Fruit fly (Drosophila melanogaster) whole organism, embryonic: ENCODE results near the gene CG6788.
A peak's percentile ranks its signal among the peaks of the same experiment; 100 is the strongest.

ENCODE experiments used
- Abd-B ChIP-seq: fragments of 200-800 bp; sonication (Bioruptor generic); optimal IDR thresholded peaks from 2 replicates; lab custom pipeline; 2018; ENCODE audit warnings: missing biosample characterization, mild to moderate bottlenecking, missing genetic modification characterization, moderate library complexity
- Antp ChIP-seq: fragments of 200-800 bp; sonication (Bioruptor generic); optimal IDR thresholded peaks from 3 replicates; lab custom pipeline; 2016; ENCODE audit warnings: missing biosample characterization, missing genetic modification characterization
- B-H1 ChIP-seq: fragments of 200-800 bp; sonication (Bioruptor generic); IDR thresholded peaks from 3 replicates; pipeline ENCODE4 v1.3.6; 2022; ENCODE audit warnings: missing biosample characterization, missing genetic modification characterization
- Bdp1 ChIP-seq: fragments of 200-800 bp; sonication (Bioruptor generic); optimal IDR thresholded peaks from 3 replicates; lab custom pipeline; 2016; ENCODE audit warnings: missing biosample characterization, missing genetic modification characterization
- CG10147 ChIP-seq: fragments of 200-800 bp; sonication (Bioruptor generic); optimal IDR thresholded peaks from 2 replicates; lab custom pipeline; 2019; ENCODE audit warnings: missing biosample characterization, mild to moderate bottlenecking, missing genetic modification characterization, moderate library complexity
- CG11456 ChIP-seq: fragments of 200-800 bp; sonication (Bioruptor generic); IDR thresholded peaks from 3 replicates; pipeline ENCODE4 v1.3.6; 2022; ENCODE audit warnings: missing biosample characterization, missing genetic modification characterization
- CG11723 ChIP-seq: fragments of 200-800 bp; sonication (Bioruptor generic); optimal IDR thresholded peaks from 2 replicates; lab custom pipeline; 2017; ENCODE audit warnings: missing biosample characterization, mild to moderate bottlenecking, missing genetic modification characterization
- CG13287 ChIP-seq: fragments of 200-800 bp; sonication (Bioruptor generic); IDR thresholded peaks from 2 replicates; pipeline ENCODE4 v1.3.6; 2022; ENCODE audit warnings: missing biosample characterization, missing genetic modification characterization; ENCODE audit not compliant: partially characterized antibody
- CG15601 ChIP-seq: fragments of 200-800 bp; sonication (Bioruptor generic); optimal IDR thresholded peaks from 3 replicates; lab custom pipeline; 2019; ENCODE audit warnings: missing biosample characterization, mild to moderate bottlenecking, missing genetic modification characterization, moderate library complexity
- CG15696 ChIP-seq: fragments of 200-800 bp; sonication (Bioruptor generic); optimal IDR thresholded peaks from 2 replicates; lab custom pipeline; 2019; ENCODE audit warnings: missing biosample characterization, mild to moderate bottlenecking, missing genetic modification characterization, moderate library complexity
- CG1603 ChIP-seq: fragments of 200-800 bp; sonication (Bioruptor generic); optimal IDR thresholded peaks from 2 replicates; lab custom pipeline; 2019; ENCODE audit warnings: missing biosample characterization, mild to moderate bottlenecking, missing genetic modification characterization, moderate library complexity
- CG16813 ChIP-seq: fragments of 200-800 bp; sonication (Bioruptor generic); IDR thresholded peaks from 3 replicates; pipeline ENCODE4 v1.3.6; 2022; ENCODE audit warnings: missing biosample characterization, missing genetic modification characterization; ENCODE audit not compliant: partially characterized antibody
- CG1832 ChIP-seq: fragments of 200-800 bp; sonication (Bioruptor generic); optimal IDR thresholded peaks from 2 replicates; lab custom pipeline; 2017; ENCODE audit warnings: missing biosample characterization, mild to moderate bottlenecking, missing genetic modification characterization, inconsistent platforms
- CG30403 ChIP-seq: fragments of 200-800 bp; sonication (Bioruptor generic); optimal IDR thresholded peaks from 3 replicates; lab custom pipeline; 2016; ENCODE audit warnings: missing biosample characterization, missing genetic modification characterization
- CG3163 ChIP-seq: fragments of 200-800 bp; sonication (Bioruptor generic); optimal IDR thresholded peaks from 3 replicates; lab custom pipeline; 2016; ENCODE audit warnings: missing biosample characterization, missing genetic modification characterization
- CG32772 ChIP-seq: fragments of 200-800 bp; sonication (Bioruptor generic); IDR thresholded peaks from 2 replicates; pipeline ENCODE4 v1.3.6; 2022; ENCODE audit warnings: missing biosample characterization, missing genetic modification characterization
- CG5245 ChIP-seq: fragments of 200-800 bp; sonication (Bioruptor generic); optimal IDR thresholded peaks from 3 replicates; lab custom pipeline; 2016; ENCODE audit warnings: missing biosample characterization, missing genetic modification characterization
- CG5953 ChIP-seq: fragments of 200-800 bp; sonication (Bioruptor generic); IDR thresholded peaks from 2 replicates; pipeline ENCODE4 v1.3.6; 2022; ENCODE audit warnings: missing biosample characterization, missing genetic modification characterization
- CG9215 ChIP-seq: fragments of 200-800 bp; sonication (Bioruptor generic); IDR thresholded peaks from 2 replicates; pipeline ENCODE4 v1.3.6; 2022; ENCODE audit warnings: missing biosample characterization, missing genetic modification characterization
- CG9932 ChIP-seq: fragments of 200-800 bp; sonication (Bioruptor generic); IDR thresholded peaks from 2 replicates; pipeline ENCODE4 v1.3.6; 2022; ENCODE audit warnings: missing biosample characterization, missing genetic modification characterization
- CoRest ChIP-seq: fragments of 200-800 bp; sonication (Bioruptor generic); optimal IDR thresholded peaks from 3 replicates; lab custom pipeline; 2018; ENCODE audit warnings: missing biosample characterization, mild to moderate bottlenecking, missing genetic modification characterization, moderate library complexity
- E2f2 ChIP-seq: fragments of 200-800 bp; sonication (Bioruptor generic); IDR thresholded peaks from 2 replicates; pipeline ENCODE4 v1.3.6; 2022; ENCODE audit warnings: missing biosample characterization, missing genetic modification characterization
- Ets65A ChIP-seq: fragments of 200-800 bp; sonication (Bioruptor generic); peaks from one replicate; lab custom pipeline; 2016; ENCODE audit warnings: missing biosample characterization, missing genetic modification characterization
- HmgZ ChIP-seq: fragments of 200-800 bp; sonication (Bioruptor generic); optimal IDR thresholded peaks from 2 replicates; lab custom pipeline; 2018; ENCODE audit warnings: missing biosample characterization, mild to moderate bottlenecking, missing genetic modification characterization
- Lhr ChIP-seq: fragments of 200-800 bp; sonication (Bioruptor generic); optimal IDR thresholded peaks from 3 replicates; lab custom pipeline; 2017; ENCODE audit warnings: mild to moderate bottlenecking, missing biosample characterization, missing genetic modification reagents, missing genetic modification characterization
- Lim3 ChIP-seq: fragments of 200-800 bp; sonication (Bioruptor generic); IDR thresholded peaks from 2 replicates; pipeline ENCODE4 v1.3.6; 2022; ENCODE audit warnings: missing biosample characterization, missing genetic modification characterization
- Mes4 ChIP-seq: fragments of 200-800 bp; sonication (Bioruptor generic); optimal IDR thresholded peaks from 2 replicates; lab custom pipeline; 2016; ENCODE audit warnings: missing biosample characterization, missing genetic modification characterization
- Nf-YC ChIP-seq: fragments of 200-800 bp; optimal IDR thresholded peaks from 3 replicates; lab custom pipeline; 2019; ENCODE audit warnings: missing biosample characterization, mild to moderate bottlenecking, missing genetic modification characterization, moderate library complexity
- Opbp ChIP-seq: fragments of 200-800 bp; sonication (Bioruptor generic); IDR thresholded peaks from 3 replicates; pipeline ENCODE4 v1.3.6; 2022; ENCODE audit warnings: missing biosample characterization, missing genetic modification characterization; ENCODE audit not compliant: partially characterized antibody
- Scr ChIP-seq: fragments of 200-800 bp; sonication (Bioruptor generic); IDR thresholded peaks from 2 replicates; pipeline ENCODE4 v1.3.6; 2022; ENCODE audit warnings: missing biosample characterization, missing genetic modification characterization; ENCODE audit not compliant: partially characterized antibody
- YL-1 ChIP-seq: fragments of 200-800 bp; sonication (Bioruptor generic); optimal IDR thresholded peaks from 3 replicates; lab custom pipeline; 2017; ENCODE audit warnings: missing biosample characterization, mild to moderate bottlenecking, missing genetic modification characterization
- bigmax ChIP-seq: fragments of 200-800 bp; sonication (Bioruptor generic); optimal IDR thresholded peaks from 2 replicates; lab custom pipeline; 2018; ENCODE audit warnings: missing biosample characterization, mild to moderate bottlenecking, missing genetic modification characterization
- chinmo ChIP-seq: fragments of 200-800 bp; sonication (Bioruptor generic); IDR thresholded peaks from 4 replicates; pipeline ENCODE4 v1.3.6; 2022; ENCODE audit warnings: missing biosample characterization, missing genetic modification characterization; ENCODE audit not compliant: partially characterized antibody
- da ChIP-seq: fragments of 200-800 bp; sonication (Bioruptor generic); optimal IDR thresholded peaks from 2 replicates; lab custom pipeline; 2016; ENCODE audit warnings: missing biosample characterization, missing genetic modification characterization
- exex ChIP-seq: fragments of 200-800 bp; sonication (Bioruptor generic); optimal IDR thresholded peaks from 4 replicates; lab custom pipeline; 2018; ENCODE audit warnings: missing biosample characterization, mild to moderate bottlenecking, missing genetic modification characterization, moderate library complexity
- gfzf ChIP-seq: fragments of 200-800 bp; sonication (Bioruptor generic); optimal IDR thresholded peaks from 2 replicates; lab custom pipeline; 2016; ENCODE audit warnings: missing biosample characterization, mild to moderate bottlenecking, missing genetic modification characterization, moderate library complexity
- grau ChIP-seq: fragments of 200-800 bp; optimal IDR thresholded peaks from 3 replicates; lab custom pipeline; 2019; ENCODE audit warnings: missing biosample characterization, mild to moderate bottlenecking, missing genetic modification characterization, moderate library complexity
- hb ChIP-seq: fragments of 200-800 bp; sonication (Bioruptor generic); IDR thresholded peaks from 3 replicates; pipeline ENCODE4 v1.3.6; 2022; ENCODE audit warnings: missing biosample characterization, missing genetic modification characterization; ENCODE audit not compliant: partially characterized antibody
- ken ChIP-seq: fragments of 200-800 bp; sonication (Bioruptor generic); IDR thresholded peaks from 3 replicates; pipeline ENCODE4 v1.3.6; 2022; ENCODE audit warnings: missing biosample characterization, missing genetic modification characterization
- knrl ChIP-seq: fragments of 200-800 bp; sonication (Bioruptor generic); IDR thresholded peaks from 3 replicates; pipeline ENCODE4 v1.3.6; 2022; ENCODE audit warnings: missing biosample characterization, missing genetic modification characterization; ENCODE audit not compliant: partially characterized antibody
- nerfin-2 ChIP-seq: fragments of 200-800 bp; sonication (Bioruptor generic); IDR thresholded peaks from 2 replicates; pipeline ENCODE4 v1.3.6; 2022; ENCODE audit warnings: missing biosample characterization, missing genetic modification characterization; ENCODE audit not compliant: partially characterized antibody
- oc ChIP-seq: fragments of 200-800 bp; sonication (Bioruptor generic); optimal IDR thresholded peaks from 2 replicates; lab custom pipeline; 2018; ENCODE audit warnings: missing biosample characterization, mild to moderate bottlenecking, missing genetic modification characterization, moderate library complexity
- prd ChIP-seq, 3 experiments: fragments of >200 bp in 2 of 3; fragments of 200-800 bp in 1 of 3; sonication (Bioruptor generic) in 1 of 3; optimal IDR thresholded peaks in 2 of 3; IDR thresholded peaks in 1 of 3; 2 replicates in 2 of 3; 3 replicates in 1 of 3; pipeline versions ENCODE4 v1.3.6 to Lab custom; 2017 to 2022; ENCODE audit warnings: missing biosample characterization in 1 of 3, missing genetic modification characterization in 1 of 3
- sens ChIP-seq: fragments of 200-800 bp; sonication (Bioruptor generic); peaks from one replicate; lab custom pipeline; 2016; ENCODE audit warnings: missing biosample characterization, missing genetic modification characterization
- sqz ChIP-seq: fragments of 200-800 bp; sonication (Bioruptor generic); optimal IDR thresholded peaks from 3 replicates; lab custom pipeline; 2018; ENCODE audit warnings: missing biosample characterization, mild to moderate bottlenecking, missing genetic modification characterization
- stwl ChIP-seq: fragments of 200-800 bp; sonication (Bioruptor generic); optimal IDR thresholded peaks from 3 replicates; lab custom pipeline; 2018; ENCODE audit warnings: missing biosample characterization, mild to moderate bottlenecking, missing genetic modification characterization, moderate library complexity
- sug ChIP-seq: fragments of 200-800 bp; optimal IDR thresholded peaks from 2 replicates; lab custom pipeline; 2019; ENCODE audit warnings: missing biosample characterization, mild to moderate bottlenecking, missing genetic modification characterization, moderate library complexity
- trem ChIP-seq: fragments of 200-800 bp; optimal IDR thresholded peaks from 3 replicates; lab custom pipeline; 2019; ENCODE audit warnings: missing biosample characterization, mild to moderate bottlenecking, missing genetic modification characterization, moderate library complexity
- tx ChIP-seq: fragments of 200-800 bp; sonication (Bioruptor generic); optimal IDR thresholded peaks from 2 replicates; lab custom pipeline; 2016; ENCODE audit warnings: missing biosample characterization, missing genetic modification characterization

Gene CG6788

dm6 chrX:17887208-17887627 is 759 bp upstream of the CG6788 start, which contains the start of gene mnb (continued):
- peak; percentile 99 for TF ChIP-seq nerfin-2 (GFP tag; lab: Robert Waterston, UW)
- TF ChIP-seq YL-1 (GFP tag; lab: Kevin White, UChicago) = no peak
- no peak for TF ChIP-seq bigmax (GFP tag; lab: Kevin White, UChicago)
- peak; percentile 99 for TF ChIP-seq CG16813 (GFP tag; lab: Robert Waterston, UW)
- peak; percentile 55 for TF ChIP-seq gfzf
- no peak for TF ChIP-seq Lim3 (GFP tag; lab: Robert Waterston, UW)
- TF ChIP-seq HmgZ (tag; lab: Kevin White, UChicago) = no peak
- TF ChIP-seq trem = peak; percentile 58
- no peak for TF ChIP-seq ken (GFP tag; lab: Robert Waterston, UW)
- TF ChIP-seq CG10147 (GFP tag; lab: Kevin White, UChicago) = no peak
- TF ChIP-seq E2f2 (GFP tag; lab: Robert Waterston, UW) = peak; percentile 83
- no peak for TF ChIP-seq sqz (GFP tag; lab: Kevin White, UChicago)
- peak; percentile 71 for TF ChIP-seq Lhr (GFP tag; lab: Kevin White, UChicago)
- TF ChIP-seq da (GFP tag; lab: Kevin White, UChicago) = no peak
- no peak for TF ChIP-seq CG5953
- TF ChIP-seq Antp (GFP tag; lab: Kevin White, UChicago) = peak; percentile 11
- TF ChIP-seq Ets65A (GFP tag; lab: Kevin White, UChicago) = peak; percentile 94
- peak; percentile 41 for TF ChIP-seq sug (tag; lab: Kevin White, UChicago)
- peak; percentile 55 for TF ChIP-seq CoRest
- TF ChIP-seq grau = peak; percentile 6
- peak; percentile 19 for TF ChIP-seq CG1603 (tag; lab: Kevin White, UChicago)
- no peak for TF ChIP-seq CG1832 (GFP tag; lab: Kevin White, UChicago)
- TF ChIP-seq CG9932 (GFP tag; lab: Robert Waterston, UW) = peak; percentile 72
- TF ChIP-seq Mes4 = peak; percentile 24
- TF ChIP-seq CG13287 (GFP tag; lab: Robert Waterston, UW) = peak; percentile 99
- TF ChIP-seq chinmo (GFP tag; lab: Robert Waterston, UW) = peak; percentile 94; the same call in 3 of the 4 replicates
- peak; percentile 22 for TF ChIP-seq Bdp1 (GFP tag; lab: Kevin White, UChicago)
- TF ChIP-seq CG15696 (tag; lab: Kevin White, UChicago) = peak; percentile 12
- no peak for TF ChIP-seq prd (optimal IDR thresholded peaks at IDR 0.05; lab: Kevin White, UChicago)
- TF ChIP-seq prd (GFP tag; IDR thresholded peaks at IDR 0.05; lab: Robert Waterston, UW) = peak; percentile 40; the same call in 1 of the 3 replicates
- TF ChIP-seq B-H1 (GFP tag; lab: Robert Waterston, UW) = no peak
- TF ChIP-seq tx (GFP tag; lab: Kevin White, UChicago) = peak; percentile 6
- TF ChIP-seq Nf-YC (tag; lab: Kevin White, UChicago) = peak; percentile 20
- peak; percentile 27 for TF ChIP-seq CG30403 (GFP tag; lab: Kevin White, UChicago)
- no peak for TF ChIP-seq CG32772 (GFP tag; lab: Robert Waterston, UW)
- TF ChIP-seq CG3163 = peak; percentile 2
- no peak for TF ChIP-seq exex (tag; lab: Kevin White, UChicago)
- peak; percentile 98 for TF ChIP-seq Opbp (GFP tag; lab: Robert Waterston, UW)
- TF ChIP-seq hb (GFP tag; lab: Robert Waterston, UW) = peak; percentile 99
- TF ChIP-seq oc (tag; lab: Kevin White, UChicago) = no peak
- peak; percentile 8; the same call in 1 of the 3 replicates for TF ChIP-seq CG11456 (GFP tag; lab: Robert Waterston, UW)
- TF ChIP-seq knrl = peak; percentile 99
- TF ChIP-seq Scr (GFP tag; lab: Robert Waterston, UW) = peak; percentile 99
- peak; percentile 91 for TF ChIP-seq sens (GFP tag; lab: Kevin White, UChicago)
- TF ChIP-seq CG11723 (GFP tag; lab: Kevin White, UChicago) = no peak
- peak; percentile 37 for TF ChIP-seq stwl
- TF ChIP-seq CG5245 (GFP tag; lab: Kevin White, UChicago) = no peak
- peak; percentile 38; the same call in 1 of the 2 replicates for TF ChIP-seq CG9215 (GFP tag; lab: Robert Waterston, UW)
- peak; percentile 2 for TF ChIP-seq Abd-B (GFP tag; lab: Kevin White, UChicago)
- TF ChIP-seq CG15601 (tag; lab: Kevin White, UChicago) = peak; percentile 10
